Fruit fly (Drosophila melanogaster) whole organism, embryonic: Measurements from ENCODE around the gene CG31960.

ENCODE experiments used
- Bgb ChIP-seq: fragments of 200-800 bp; sonication (Bioruptor generic); IDR thresholded peaks from 2 replicates; pipeline ENCODE4 v1.3.6; 2022; ENCODE audit warnings: missing biosample characterization, missing genetic modification characterization; ENCODE audit not compliant: partially characterized antibody
- Bteb2 ChIP-seq: fragments of 200-800 bp; sonication (Bioruptor generic); optimal IDR thresholded peaks from 2 replicates; lab custom pipeline; 2016; ENCODE audit warnings: missing biosample characterization, missing genetic modification characterization
- CG10366 ChIP-seq: fragments of 200-800 bp; sonication (Bioruptor generic); IDR thresholded peaks from 2 replicates; pipeline ENCODE4 v1.3.6; 2022; ENCODE audit warnings: missing biosample characterization, missing genetic modification characterization
- CG10431 ChIP-seq: fragments of 200-800 bp; sonication (Bioruptor generic); optimal IDR thresholded peaks from 3 replicates; lab custom pipeline; 2018; ENCODE audit warnings: missing biosample characterization, mild to moderate bottlenecking, missing genetic modification characterization
- CG10654 ChIP-seq: fragments of 200-800 bp; sonication (Bioruptor generic); optimal IDR thresholded peaks from 2 replicates; lab custom pipeline; 2016; ENCODE audit warnings: missing biosample characterization, missing genetic modification characterization
- CG11398 ChIP-seq: fragments of 200-800 bp; sonication (Bioruptor generic); optimal IDR thresholded peaks from 2 replicates; lab custom pipeline; 2016; ENCODE audit warnings: missing biosample characterization, missing genetic modification characterization
- CG12155 ChIP-seq: fragments of 200-800 bp; sonication (Bioruptor generic); optimal IDR thresholded peaks from 3 replicates; lab custom pipeline; 2016; ENCODE audit warnings: missing biosample characterization, missing genetic modification characterization
- CG13894 ChIP-seq: fragments of 200-800 bp; sonication (Bioruptor generic); optimal IDR thresholded peaks from 3 replicates; lab custom pipeline; 2018; ENCODE audit warnings: missing biosample characterization, mild to moderate bottlenecking, missing genetic modification characterization, moderate library complexity
- CG1603 ChIP-seq: fragments of 200-800 bp; sonication (Bioruptor generic); optimal IDR thresholded peaks from 2 replicates; lab custom pipeline; 2019; ENCODE audit warnings: missing biosample characterization, mild to moderate bottlenecking, missing genetic modification characterization, moderate library complexity
- CG16815 ChIP-seq: fragments of 200-800 bp; sonication (Bioruptor generic); optimal IDR thresholded peaks from 3 replicates; lab custom pipeline; 2017; ENCODE audit warnings: missing biosample characterization, mild to moderate bottlenecking, missing genetic modification characterization
- CG17385 ChIP-seq: fragments of 200-800 bp; sonication (Bioruptor generic); optimal IDR thresholded peaks from 3 replicates; lab custom pipeline; 2018; ENCODE audit warnings: missing biosample characterization, mild to moderate bottlenecking, missing genetic modification characterization
- CG18262 ChIP-seq: fragments of 200-800 bp; optimal IDR thresholded peaks from 3 replicates; lab custom pipeline; 2019; ENCODE audit warnings: missing biosample characterization, mild to moderate bottlenecking, missing genetic modification characterization, moderate library complexity
- CG2116 ChIP-seq: fragments of 200-800 bp; sonication (Bioruptor generic); optimal IDR thresholded peaks from 3 replicates; lab custom pipeline; 2018; ENCODE audit warnings: missing biosample characterization, mild to moderate bottlenecking, missing genetic modification characterization
- CG32532 ChIP-seq: fragments of 200-800 bp; sonication (Bioruptor generic); IDR thresholded peaks from 2 replicates; pipeline ENCODE4 v1.3.6; 2022; ENCODE audit warnings: missing biosample characterization, missing genetic modification characterization
- CG33213 ChIP-seq: fragments of 200-800 bp; sonication (Bioruptor generic); optimal IDR thresholded peaks from 3 replicates; lab custom pipeline; 2016; ENCODE audit warnings: missing biosample characterization, missing genetic modification characterization
- CG3847 ChIP-seq: fragments of 200-800 bp; sonication (Bioruptor generic); IDR thresholded peaks from 2 replicates; pipeline ENCODE4 v1.3.6; 2022; ENCODE audit warnings: missing biosample characterization, missing genetic modification characterization
- CG43689 ChIP-seq: fragments of 200-800 bp; sonication (Bioruptor generic); IDR thresholded peaks from 2 replicates; pipeline ENCODE4 v1.3.6; 2022; ENCODE audit warnings: missing biosample characterization, missing genetic modification characterization
- CG5953 ChIP-seq: fragments of 200-800 bp; sonication (Bioruptor generic); IDR thresholded peaks from 2 replicates; pipeline ENCODE4 v1.3.6; 2022; ENCODE audit warnings: missing biosample characterization, missing genetic modification characterization
- CG6854 ChIP-seq: fragments of 200-800 bp; sonication (Bioruptor generic); optimal IDR thresholded peaks from 3 replicates; lab custom pipeline; 2017; ENCODE audit warnings: missing biosample characterization, mild to moderate bottlenecking, missing genetic modification characterization
- CG7556 ChIP-seq: fragments of 200-800 bp; sonication (Bioruptor generic); optimal IDR thresholded peaks from 2 replicates; lab custom pipeline; 2017; ENCODE audit warnings: missing biosample characterization, mild to moderate bottlenecking, missing genetic modification characterization
- CG7928 ChIP-seq: fragments of 200-800 bp; sonication (Bioruptor generic); optimal IDR thresholded peaks from 2 replicates; lab custom pipeline; 2017; ENCODE audit warnings: missing biosample characterization, mild to moderate bottlenecking, missing genetic modification characterization
- CG8924 ChIP-seq: fragments of 200-800 bp; optimal IDR thresholded peaks from 3 replicates; lab custom pipeline; 2019; ENCODE audit warnings: missing biosample characterization, mild to moderate bottlenecking, missing genetic modification characterization, moderate library complexity
- CG9876 ChIP-seq: fragments of 200-800 bp; sonication (Bioruptor generic); optimal IDR thresholded peaks from 2 replicates; lab custom pipeline; 2016; ENCODE audit warnings: missing biosample characterization, missing genetic modification characterization
- CG9932 ChIP-seq: fragments of 200-800 bp; sonication (Bioruptor generic); IDR thresholded peaks from 2 replicates; pipeline ENCODE4 v1.3.6; 2022; ENCODE audit warnings: missing biosample characterization, missing genetic modification characterization
- Dp ChIP-seq: fragments of 200-800 bp; sonication (Bioruptor generic); optimal IDR thresholded peaks from 2 replicates; lab custom pipeline; 2018; ENCODE audit warnings: missing biosample characterization, mild to moderate bottlenecking, missing genetic modification characterization, moderate library complexity
- E2f1 ChIP-seq: fragments of 200-800 bp; sonication (Bioruptor generic); IDR thresholded peaks from 2 replicates; pipeline ENCODE4 v1.3.6; 2022; ENCODE audit warnings: missing biosample characterization, missing genetic modification characterization
- ERR ChIP-seq: fragments of 200-800 bp; sonication (Bioruptor generic); optimal IDR thresholded peaks from 2 replicates; lab custom pipeline; 2016; ENCODE audit warnings: missing biosample characterization, missing genetic modification characterization
- Gug ChIP-seq: fragments of 200-800 bp; sonication (Bioruptor generic); IDR thresholded peaks from 4 replicates; pipeline ENCODE4 v1.3.6; 2022; ENCODE audit warnings: missing biosample characterization, missing genetic modification characterization
- HLH4C ChIP-seq: fragments of 200-800 bp; sonication (Bioruptor generic); IDR thresholded peaks from 3 replicates; pipeline ENCODE4 v1.3.6; 2022; ENCODE audit warnings: missing biosample characterization, missing genetic modification characterization; ENCODE audit not compliant: partially characterized antibody
- Hr51 ChIP-seq, 2 experiments: fragments of 200-800 bp; sonication (Bioruptor generic); optimal IDR thresholded peaks; 2 replicates in 1 of 2; 3 replicates in 1 of 2; lab custom pipeline; 2016 to 2018; ENCODE audit warnings: missing biosample characterization in 2 of 2, missing genetic modification characterization in 2 of 2, mild to moderate bottlenecking in 1 of 2, moderate library complexity in 1 of 2
- Lim3 ChIP-seq: fragments of 200-800 bp; sonication (Bioruptor generic); IDR thresholded peaks from 2 replicates; pipeline ENCODE4 v1.3.6; 2022; ENCODE audit warnings: missing biosample characterization, missing genetic modification characterization
- Med ChIP-seq: fragments of 200-800 bp; sonication (Bioruptor generic); peaks from one replicate; lab custom pipeline; 2016; ENCODE audit warnings: missing biosample characterization, missing genetic modification characterization, mild to moderate bottlenecking, inconsistent platforms, moderate library complexity
- NfI ChIP-seq: fragments of 200-800 bp; sonication (Bioruptor generic); optimal IDR thresholded peaks from 3 replicates; lab custom pipeline; 2018; ENCODE audit warnings: missing biosample characterization, mild to moderate bottlenecking, missing genetic modification characterization, moderate library complexity
- Poxn ChIP-seq: fragments of 200-800 bp; sonication (Bioruptor generic); IDR thresholded peaks from 2 replicates; pipeline ENCODE4 v1.3.6; 2022; ENCODE audit warnings: missing biosample characterization, missing genetic modification characterization
- Trl ChIP-seq, 3 experiments: fragments of >200 bp in 2 of 3; fragments of 200-800 bp in 1 of 3; sonication (Bioruptor generic) in 1 of 3; optimal IDR thresholded peaks; 2 replicates in 1 of 3; 3 replicates in 2 of 3; lab custom pipeline; 2016 to 2017; ENCODE audit warnings: missing biosample characterization in 1 of 3, missing genetic modification characterization in 1 of 3
- Usf ChIP-seq: fragments of 200-800 bp; sonication (Bioruptor generic); optimal IDR thresholded peaks from 2 replicates; lab custom pipeline; 2017; ENCODE audit warnings: missing genotype, missing biosample characterization, missing genetic modification characterization
- YL-1 ChIP-seq: fragments of 200-800 bp; sonication (Bioruptor generic); optimal IDR thresholded peaks from 3 replicates; lab custom pipeline; 2017; ENCODE audit warnings: missing biosample characterization, mild to moderate bottlenecking, missing genetic modification characterization
- disco-r ChIP-seq: fragments of 200-800 bp; sonication (Bioruptor generic); optimal IDR thresholded peaks from 2 replicates; lab custom pipeline; 2016; ENCODE audit warnings: missing biosample characterization, missing genetic modification characterization
- grn ChIP-seq: fragments of 200-800 bp; sonication (Bioruptor generic); optimal IDR thresholded peaks from 3 replicates; lab custom pipeline; 2017; ENCODE audit warnings: missing biosample characterization, missing genetic modification characterization
- h ChIP-seq: fragments of >200 bp; optimal IDR thresholded peaks from 2 replicates; lab custom pipeline; 2017
- ham ChIP-seq: fragments of 200-800 bp; sonication (Bioruptor generic); IDR thresholded peaks from 2 replicates; pipeline ENCODE4 v1.3.6; 2022; ENCODE audit warnings: missing biosample characterization, missing genetic modification characterization
- hth ChIP-seq: fragments of >200 bp; optimal IDR thresholded peaks from 2 replicates; lab custom pipeline; 2017; ENCODE audit warnings: inconsistent platforms
- lola ChIP-seq, 3 experiments: fragments of >200 bp in 2 of 3; fragments of 200-800 bp in 1 of 3; sonication (Bioruptor generic) in 1 of 3; optimal IDR thresholded peaks; 2 replicates each; lab custom pipeline; 2017 to 2019; ENCODE audit warnings: missing biosample characterization in 3 of 3, missing genetic modification characterization in 3 of 3, mild to moderate bottlenecking in 1 of 3, moderate library complexity in 1 of 3
- lov ChIP-seq, 2 experiments: fragments of 200-800 bp in 1 of 2; fragments of >200 bp in 1 of 2; sonication (Bioruptor generic) in 1 of 2; IDR thresholded peaks in 1 of 2; optimal IDR thresholded peaks in 1 of 2; 2 replicates in 1 of 2; 3 replicates in 1 of 2; pipeline versions ENCODE4 v1.3.6 to Lab custom; 2017 to 2022; ENCODE audit warnings: missing biosample characterization in 1 of 2, missing genetic modification characterization in 1 of 2
- org-1 ChIP-seq: fragments of 200-800 bp; sonication (Bioruptor generic); optimal IDR thresholded peaks from 2 replicates; lab custom pipeline; 2017; ENCODE audit warnings: missing biosample characterization, missing genetic modification characterization

Gene CG31960

dm6 chr2L:3804641-3805273 lies 20.0 kb downstream of the CG31960 start (continued):
- peak; percentile 78 for TF ChIP-seq Poxn (GFP tag; lab: Robert Waterston, UW)
- peak; percentile 96 for TF ChIP-seq CG6854 (GFP tag; lab: Kevin White, UChicago)
- peak; percentile 86 for TF ChIP-seq YL-1

DNA sequence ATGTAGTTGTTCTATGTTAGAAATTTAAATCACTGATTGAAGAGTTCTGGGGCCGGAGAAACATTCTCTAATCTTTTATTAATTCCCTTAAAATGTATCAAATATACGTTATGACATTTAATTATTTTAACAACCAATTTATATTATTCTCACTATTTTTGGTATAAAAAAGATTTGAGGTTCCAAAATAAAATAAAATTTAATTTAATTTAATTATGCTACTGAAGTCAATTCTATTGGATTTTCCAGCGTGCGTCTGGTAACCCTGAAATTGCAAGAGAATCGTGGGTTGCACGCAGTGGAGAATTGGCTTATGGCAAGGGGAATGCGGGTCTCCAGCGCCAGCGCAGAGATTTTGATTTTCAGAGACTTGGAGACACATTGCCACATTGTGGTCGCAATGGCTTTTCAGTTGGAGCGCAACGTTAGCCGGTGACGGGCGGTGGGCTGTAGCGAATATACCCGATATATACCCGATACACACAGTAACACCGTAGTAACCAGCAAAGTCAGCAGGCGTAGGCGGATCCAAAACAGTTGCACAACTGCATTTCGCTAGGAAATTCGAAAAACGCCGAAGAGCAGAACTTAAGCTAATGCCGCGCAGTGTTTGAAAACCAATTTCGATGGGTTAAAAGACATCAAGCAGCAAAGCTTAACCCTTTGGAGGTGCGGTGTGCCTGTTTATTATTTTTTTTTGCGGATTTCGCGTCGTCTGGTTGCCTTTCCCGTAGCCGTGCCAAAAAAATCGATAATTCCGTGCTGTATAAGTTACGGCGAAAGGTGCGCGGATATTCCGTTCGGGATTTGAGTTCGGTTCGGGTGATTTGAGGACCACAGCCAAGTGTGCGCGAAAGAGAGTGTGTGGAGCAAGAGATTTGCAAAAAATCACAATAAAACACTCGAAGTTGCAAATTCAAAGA lies 20.8 kb downstream of the CG31960 start:
- TF ChIP-seq Trl (optimal IDR thresholded peaks at IDR 0.05; lab: Kevin White, UChicago) (peak in 1 of 2 experiments; percentile 3), Trl (GFP tag; optimal IDR thresholded peaks at IDR 0.05; lab: Kevin White, UChicago) (no peak), ham (GFP tag; lab: Robert Waterston, UW) (no peak), hth (lab: Kevin White, UChicago) (no peak), CG5953 (0 out of 2 replicates have a peak, but pooled peaks have one; percentile 22), lola (GFP tag; optimal IDR thresholded peaks at IDR 0.05; lab: Kevin White, UChicago) (peak in 1 of 3 experiments; percentile 82), org-1 (no peak), CG9932 (GFP tag; lab: Robert Waterston, UW) (no peak), CG13894 (tag; lab: Kevin White, UChicago) (no peak), lov (optimal IDR thresholded peaks at IDR 0.05; lab: Kevin White, UChicago) (no peak), lov (GFP tag; IDR thresholded peaks at IDR 0.05; lab: Robert Waterston, UW) (0 out of 3 replicates have a peak, but pooled peaks have one; percentile 54), CG17385 (GFP tag; lab: Kevin White, UChicago) (peak; percentile 30), CG16815 (GFP tag; lab: Kevin White, UChicago) (no peak), h (lab: Kevin White, UChicago) (no peak), CG11398 (GFP tag; lab: Kevin White, UChicago) (no peak), E2f1 (no peak; the same call in 1 of the 2 replicates), CG33213 (GFP tag; lab: Kevin White, UChicago) (no peak), Med (GFP tag; lab: Kevin White, UChicago) (peak; percentile 63), CG10654 (GFP tag; lab: Kevin White, UChicago) (no peak), disco-r (GFP tag; lab: Kevin White, UChicago) (no peak), Bgb (GFP tag; lab: Robert Waterston, UW) (peak; percentile 31; the same call in 1 of the 2 replicates), CG18262 (tag; lab: Kevin White, UChicago) (peak; percentile 78), CG1603 (tag; lab: Kevin White, UChicago) (no peak), Hr51 (GFP tag; optimal IDR thresholded peaks at IDR 0.05; lab: Kevin White, UChicago) (peak in 1 of 2 experiments; percentile 42), CG2116 (GFP tag; lab: Kevin White, UChicago) (no peak), CG10366 (GFP tag; lab: Robert Waterston, UW) (peak; percentile 38), CG3847 (GFP tag; lab: Robert Waterston, UW) (no peak), Gug (peak; percentile 7; the same call in 1 of the 4 replicates), CG9876 (no peak), HLH4C (GFP tag; lab: Robert Waterston, UW) (0 out of 3 replicates have a peak, but pooled peaks have one; percentile 11), ERR (GFP tag; lab: Kevin White, UChicago) (no peak), Dp (no peak), CG7556 (peak; percentile 60), NfI (GFP tag; lab: Kevin White, UChicago) (peak; percentile 2), CG10431 (GFP tag; lab: Kevin White, UChicago) (no peak), CG12155 (GFP tag; lab: Kevin White, UChicago) (no peak), CG43689 (GFP tag; lab: Robert Waterston, UW) (no peak), Lim3 (GFP tag; lab: Robert Waterston, UW) (no peak), CG32532 (no peak), CG8924 (peak; percentile 27), CG7928 (GFP tag; lab: Kevin White, UChicago) (no peak), Usf (GFP tag; lab: Kevin White, UChicago) (no peak), Bteb2 (no peak), grn (GFP tag; lab: Kevin White, UChicago) (no peak)
